Fruit fly (Drosophila melanogaster): ENCODE data around the gene CG1582.

Gene CG1582

DNA sequence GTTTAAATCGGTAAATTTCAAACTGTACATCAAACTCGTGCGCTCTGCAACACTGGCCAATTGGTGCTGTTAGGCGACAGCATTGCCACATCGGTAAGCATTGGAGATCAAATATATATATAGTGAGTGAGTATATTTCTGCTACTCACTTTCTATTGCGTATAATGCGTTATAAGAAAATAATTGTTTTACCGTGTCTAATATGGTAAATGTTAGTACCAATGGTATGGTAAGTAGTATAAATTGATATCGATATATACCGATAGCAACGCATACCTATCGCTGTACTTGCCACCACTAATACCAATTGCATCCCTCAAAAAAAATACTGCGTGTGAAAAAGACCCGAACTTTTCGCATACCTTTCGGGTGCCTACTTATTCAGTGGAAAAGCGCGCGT lies 41.7 kb downstream of the CG1582 start, which contains the start of the genes sofe and CG2186 (continued):
- TF ChIP-seq CG6854 (GFP tag; optimal IDR thresholded peaks at IDR 0.05) (no peak), CG17912 (GFP tag; optimal IDR thresholded peaks at IDR 0.05) (peak; percentile 25), Dref (GFP tag; IDR thresholded peaks at IDR 0.05) (peak; percentile 69), CG31388 (GFP tag; optimal IDR thresholded peaks at IDR 0.05) (peak; percentile 10), Mad (GFP tag; optimal IDR thresholded peaks at IDR 0.05) (peak; percentile 10), H2.0 (GFP tag; IDR thresholded peaks at IDR 0.05) (0 out of 2 replicates have a peak, but pooled peaks have one; percentile 45), vfl (GFP tag; optimal IDR thresholded peaks at IDR 0.05) (peak; percentile 44), unpg (GFP tag; optimal IDR thresholded peaks at IDR 0.05) (peak; percentile 53), CG2678 (tag; optimal IDR thresholded peaks at IDR 0.05) (no peak), trem (tag; optimal IDR thresholded peaks at IDR 0.05) (peak; percentile 81), CG10979 (tag; optimal IDR thresholded peaks at IDR 0.05) (peak; percentile 11), NK7.1 (GFP tag; optimal IDR thresholded peaks at IDR 0.05) (peak; percentile 14), Dip2 (GFP tag; IDR thresholded peaks at IDR 0.05) (no peak), crc (GFP tag; optimal IDR thresholded peaks at IDR 0.05) (peak; percentile 41), Ets97D (GFP tag; optimal IDR thresholded peaks at IDR 0.05) (peak; percentile 79), CG3065 (GFP tag; optimal IDR thresholded peaks at IDR 0.05) (no peak), inv (GFP tag; IDR thresholded peaks at IDR 0.05; ENCODE audit: partially characterized antibody) (peak; percentile 78), CG3847 (GFP tag; IDR thresholded peaks at IDR 0.05) (peak; percentile 77), kni (GFP tag; optimal IDR thresholded peaks at IDR 0.05) (peak; percentile 2), grau (tag; optimal IDR thresholded peaks at IDR 0.05) (peak; percentile 58), CG8089 (GFP tag; optimal IDR thresholded peaks at IDR 0.05) (peak; percentile 5), Opbp (GFP tag; IDR thresholded peaks at IDR 0.05; ENCODE audit: partially characterized antibody) (peak; percentile 75), Bdp1 (GFP tag; optimal IDR thresholded peaks at IDR 0.05) (peak; percentile 29), sob (GFP tag; IDR thresholded peaks at IDR 0.05) (peak; percentile 65), CG6683 (GFP tag; optimal IDR thresholded peaks at IDR 0.05) (no peak), mld (GFP tag; IDR thresholded peaks at IDR 0.05; ENCODE audit: partially characterized antibody) (peak; percentile 15; the same call in 1 of the 3 replicates), tx (GFP tag; optimal IDR thresholded peaks at IDR 0.05) (peak; percentile 14), CG4820 (GFP tag; optimal IDR thresholded peaks at IDR 0.05) (peak; percentile 11), CG7786 (GFP tag; optimal IDR thresholded peaks at IDR 0.05) (peak; percentile 67), Dek (tag; optimal IDR thresholded peaks at IDR 0.05) (no peak), CG13624 (GFP tag; optimal IDR thresholded peaks at IDR 0.05) (peak; percentile 36), Drgx (GFP tag; IDR thresholded peaks at IDR 0.05) (0 out of 2 replicates have a peak, but pooled peaks have one; percentile 19), pan (optimal IDR thresholded peaks at IDR 0.05) (no peak), pan (GFP tag; optimal IDR thresholded peaks at IDR 0.05 in 1 of 2, IDR thresholded peaks at IDR 0.05 in 1 of 2) (peak in 1 of 2 experiments; percentile 50), CG32767 (GFP tag; IDR thresholded peaks at IDR 0.05) (0 out of 2 replicates have a peak, but pooled peaks have one; percentile 15), CG10543 (GFP tag; optimal IDR thresholded peaks at IDR 0.05) (peak; percentile 27), Myb (GFP tag; optimal IDR thresholded peaks at IDR 0.05) (peak; percentile 91), ssp (GFP tag; IDR thresholded peaks at IDR 0.05) (peak; percentile 38; the same call in 1 of the 2 replicates), Asciz (GFP tag; optimal IDR thresholded peaks at IDR 0.05) (no peak), sr (GFP tag; IDR thresholded peaks at IDR 0.05) (no peak), vnd (GFP tag; IDR thresholded peaks at IDR 0.05; ENCODE audit: partially characterized antibody) (peak; percentile 81)

- no peak for TF ChIP-seq ATbp (GFP tag; optimal IDR thresholded peaks at IDR 0.05)
- no peak for TF ChIP-seq fd3F (GFP tag; optimal IDR thresholded peaks at IDR 0.05)
- TF ChIP-seq klu (GFP tag; IDR thresholded peaks at IDR 0.05), result no peak
- TF ChIP-seq CG15514 (GFP tag; optimal IDR thresholded peaks at IDR 0.05), result peak; percentile 42
- TF ChIP-seq Drgx (GFP tag; IDR thresholded peaks at IDR 0.05), result no peak
- peak; percentile 54 for TF ChIP-seq zf30C (GFP tag; optimal IDR thresholded peaks at IDR 0.05)
- TF ChIP-seq CG12659 (GFP tag; optimal IDR thresholded peaks at IDR 0.05), result peak; percentile 21
- no peak for TF ChIP-seq CG16863 (GFP tag; optimal IDR thresholded peaks at IDR 0.05)
- TF ChIP-seq lmd (GFP tag; IDR thresholded peaks at IDR 0.05), result no peak
- TF ChIP-seq CG7839 (tag; optimal IDR thresholded peaks at IDR 0.05), result no peak
- no peak for TF ChIP-seq abd-A (tag; optimal IDR thresholded peaks at IDR 0.05)
- TF ChIP-seq bcd (GFP tag; optimal IDR thresholded peaks at IDR 0.05), result no peak
- no peak for TF ChIP-seq Rfx (GFP tag; IDR thresholded peaks at IDR 0.05)
- TF ChIP-seq br (optimal IDR thresholded peaks at IDR 0.05), result no peak
These were observed 44.4 kb downstream of the CG1582 start, which contains the start of gene feo for dm6 chrX:10854686-10855085. feo (minus strand) TSS chrX:10854869.

All from whole organism, embryonic.